Fruit fly (Drosophila melanogaster): ENCODE results near the gene rudhira.

rudhira gene

DNA sequence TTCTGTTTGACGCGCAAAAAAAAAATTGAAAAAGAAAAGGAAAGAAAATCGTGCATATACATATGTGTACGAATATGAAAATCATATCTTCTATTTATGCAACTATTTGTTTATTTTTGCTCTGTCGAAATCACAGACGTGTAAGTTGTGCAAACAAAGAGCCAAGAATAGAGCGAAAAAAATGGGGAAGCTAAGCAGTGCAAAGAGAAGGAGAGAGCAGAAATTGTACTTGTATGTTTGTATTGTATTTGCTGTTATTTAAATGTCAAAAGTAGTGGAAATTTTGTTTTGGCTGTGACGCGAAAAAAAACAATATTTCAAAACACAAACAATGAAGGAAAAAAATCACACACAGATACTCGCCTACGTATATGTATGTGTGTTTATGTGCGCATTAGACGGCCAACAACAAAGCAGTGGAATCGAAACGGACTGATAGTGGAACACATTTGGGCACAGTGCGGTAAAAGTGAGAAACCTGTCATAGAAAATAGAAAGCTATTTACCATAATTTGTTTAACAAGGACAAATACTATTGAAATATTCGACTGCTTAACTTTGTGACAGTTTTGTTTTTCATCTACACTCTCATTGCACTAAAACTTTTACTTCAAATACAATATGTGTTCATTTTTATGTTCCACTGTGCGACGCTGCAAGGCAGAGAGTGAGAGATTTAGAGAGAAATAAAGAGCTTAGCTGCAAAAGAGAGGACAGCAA lies 1.5 kb downstream of the rudhira start (continued):
- TF ChIP-seq CG34224 (GFP tag; IDR thresholded peaks at IDR 0.05; ENCODE audit: partially characterized antibody) (no peak; the same call in 2 of the 3 replicates), Fer3 (tag; optimal IDR thresholded peaks at IDR 0.05) (peak; percentile 92), Doc2 (GFP tag; IDR thresholded peaks at IDR 0.05) (peak; percentile 72), ab (GFP tag; optimal IDR thresholded peaks at IDR 0.05) (peak; percentile 75), CG30020 (tag; optimal IDR thresholded peaks at IDR 0.05) (peak; percentile 79), Camta (GFP tag; optimal IDR thresholded peaks at IDR 0.05) (peak; percentile 92), gro (GFP tag; optimal IDR thresholded peaks at IDR 0.05) (peak; percentile 71), phol (tag; optimal IDR thresholded peaks at IDR 0.05) (peak; percentile 92), scrt (GFP tag; optimal IDR thresholded peaks at IDR 0.05) (peak; percentile 86), CG17361 (GFP tag; IDR thresholded peaks at IDR 0.05) (peak; percentile 92), chn (GFP tag; optimal IDR thresholded peaks at IDR 0.05) (peak; percentile 97), CG7745 (tag; optimal IDR thresholded peaks at IDR 0.05) (peak; percentile 63), croc (GFP tag; conservative IDR thresholded peaks at IDR 0.05) (peak; percentile 87), CG2199 (GFP tag; IDR thresholded peaks at IDR 0.05) (peak; percentile 85), Optix (GFP tag; IDR thresholded peaks at IDR 0.05) (peak; percentile 94), twi (tag; optimal IDR thresholded peaks at IDR 0.05) (peak; percentile 73), slou (GFP tag; optimal IDR thresholded peaks at IDR 0.05) (peak; percentile 83), ara (GFP tag; IDR thresholded peaks at IDR 0.05) (peak; percentile 93), fu2 (GFP tag; optimal IDR thresholded peaks at IDR 0.05) (peak; percentile 95), cas (GFP tag; IDR thresholded peaks at IDR 0.05) (peak; percentile 86), CG11723 (GFP tag; optimal IDR thresholded peaks at IDR 0.05) (peak; percentile 90), CG7963 (GFP tag; IDR thresholded peaks at IDR 0.05; ENCODE audit: partially characterized antibody) (0 out of 3 replicates have a peak, but pooled peaks have one; percentile 19), H15 (GFP tag; IDR thresholded peaks at IDR 0.05) (peak; percentile 93), Max (GFP tag; optimal IDR thresholded peaks at IDR 0.05) (peak; percentile 88), CG4854 (GFP tag; optimal IDR thresholded peaks at IDR 0.05) (peak; percentile 84), CG1603 (tag; optimal IDR thresholded peaks at IDR 0.05) (peak; percentile 97), Med (GFP tag) (peak; percentile 99), CG16863 (GFP tag; optimal IDR thresholded peaks at IDR 0.05) (peak; percentile 95), otp (GFP tag; IDR thresholded peaks at IDR 0.05) (peak; percentile 95), Oaz (GFP tag; IDR thresholded peaks at IDR 0.05) (peak; percentile 91), CG6765 (GFP tag; optimal IDR thresholded peaks at IDR 0.05) (peak; percentile 83), NfI (GFP tag; optimal IDR thresholded peaks at IDR 0.05) (peak; percentile 93), vnd (GFP tag; IDR thresholded peaks at IDR 0.05; ENCODE audit: partially characterized antibody) (peak; percentile 42; the same call in 1 of the 3 replicates), Dll (GFP tag; IDR thresholded peaks at IDR 0.05; ENCODE audit: partially characterized antibody) (peak; percentile 47; the same call in 1 of the 4 replicates), CG13287 (GFP tag; IDR thresholded peaks at IDR 0.05; ENCODE audit: partially characterized antibody) (peak; percentile 59), CG7271 (tag; optimal IDR thresholded peaks at IDR 0.05) (peak; percentile 76), CG14014 (GFP tag; IDR thresholded peaks at IDR 0.05) (peak; percentile 93), gfzf (GFP tag; optimal IDR thresholded peaks at IDR 0.05) (no peak), slbo (GFP tag; IDR thresholded peaks at IDR 0.05) (peak; percentile 94), Lpt (GFP tag; optimal IDR thresholded peaks at IDR 0.05) (no peak), CG17328 (GFP tag; IDR thresholded peaks at IDR 0.05) (peak; percentile 97), CG1529 (GFP tag; optimal IDR thresholded peaks at IDR 0.05) (peak; percentile 92), CG8765 (GFP tag; IDR thresholded peaks at IDR 0.05) (peak; percentile 91), sqz (GFP tag; optimal IDR thresholded peaks at IDR 0.05) (peak; percentile 74), CG11093 (GFP tag; IDR thresholded peaks at IDR 0.05) (peak; percentile 86), CG5953 (GFP tag; IDR thresholded peaks at IDR 0.05) (peak; percentile 91), Blimp-1 (GFP tag; optimal IDR thresholded peaks at IDR 0.05) (peak; percentile 94), CG4404 (GFP tag; IDR thresholded peaks at IDR 0.05) (peak; percentile 82), Asciz (GFP tag; optimal IDR thresholded peaks at IDR 0.05) (peak; percentile 93)

Measured in whole organism, embryonic.